Worm (Caenorhabditis elegans): ENCODE results near the gene cpt-6.

DNA sequence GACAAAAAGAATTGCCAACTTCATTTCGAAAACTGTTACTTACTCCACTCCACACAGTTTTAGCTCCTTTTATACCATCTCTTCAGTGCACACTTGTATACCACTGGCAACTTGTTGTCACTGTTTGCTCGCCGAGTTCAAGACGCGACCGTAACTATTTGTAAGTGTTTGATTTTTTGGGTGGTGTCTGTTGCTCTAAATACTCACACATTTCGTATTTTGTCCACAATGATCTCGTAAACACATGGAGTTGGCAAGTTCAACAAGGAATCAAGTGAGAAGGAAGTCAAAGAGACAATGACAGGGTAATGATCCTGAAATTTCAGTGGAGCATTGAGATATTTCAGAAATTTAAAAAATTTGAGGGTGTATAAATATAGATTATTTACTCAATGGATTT lies 39.3 kb upstream of the cpt-6 start, which contains the start of gene hpo-26:
- TF ChIP-seq ZK546.5 (tag; optimal IDR thresholded peaks at IDR 0.05) (no peak), pqm-1 (tag; optimal IDR thresholded peaks at IDR 0.05) (no peak), ceh-82 (tag; optimal IDR thresholded peaks at IDR 0.05) (no peak), spr-1 (tag; optimal IDR thresholded peaks at IDR 0.05) (no peak), nhr-28 (tag; optimal IDR thresholded peaks at IDR 0.05) (no peak), nhr-237 (tag; optimal IDR thresholded peaks at IDR 0.05) (no peak)

All from whole organism, L4 larva.